Worm (Caenorhabditis elegans): ENCODE results near the gene iglr-2.

Gene iglr-2

ce11 chrIII:8325574-8326513 is 5.3 kb downstream of the iglr-2 start, which contains the start of gene ZC262.13 (continued):
- TF ChIP-seq egl-44 (GFP tag; IDR thresholded peaks at IDR 0.05) (0 out of 2 replicates have a peak, but pooled peaks have one; percentile 17), efl-1 (GFP tag; optimal IDR thresholded peaks at IDR 0.05) (no peak), zim-3 (tag; optimal IDR thresholded peaks at IDR 0.05) (no peak)

ce11 chrIII:8324412-8324811 is 6.7 kb downstream of the iglr-2 start, which contains the start of gene F10E9.12:
TSS of gene F10E9.12 (plus strand) at chrIII:8324542.
- TF ChIP-seq lsl-1 (GFP tag; optimal IDR thresholded peaks at IDR 0.05) (no peak), nhr-80 (tag; optimal IDR thresholded peaks at IDR 0.05) (peak; percentile 56), cebp-1 (GFP tag; IDR thresholded peaks at IDR 0.05) (no peak), cebp-1 (tag; optimal IDR thresholded peaks at IDR 0.05) (peak; percentile 30), tbp1 (GFP tag; optimal IDR thresholded peaks at IDR 0.05) (peak; percentile 2), F33H1.4 (GFP tag; IDR thresholded peaks at IDR 0.05) (no peak)

ce11 chrIII:8322645-8323213 is 8.4 kb downstream of the iglr-2 start, which contains the start of gene F10E9.1:
TSS of gene F10E9.1 (plus strand) at chrIII:8323163.
- no peak for TF ChIP-seq F57C9.4 (tag; optimal IDR thresholded peaks at IDR 0.05)
- TF ChIP-seq egl-44 (GFP tag; IDR thresholded peaks at IDR 0.05), result no peak
- TF ChIP-seq sea-2 (GFP tag; IDR thresholded peaks at IDR 0.05), result no peak
- no peak for TF ChIP-seq sptf-2 (GFP tag; optimal IDR thresholded peaks at IDR 0.05)
- TF ChIP-seq pha-4 (tag; optimal IDR thresholded peaks at IDR 0.05), result no peak
- no peak for TF ChIP-seq egrh-3 (GFP tag; IDR thresholded peaks at IDR 0.05)
- TF ChIP-seq efl-1 (GFP tag; optimal IDR thresholded peaks at IDR 0.05), result no peak
- TF ChIP-seq nfya-1 (tag; optimal IDR thresholded peaks at IDR 0.05; ENCODE audit: borderline replicate concordance, insufficient read depth), result no peak
- no peak for TF ChIP-seq D2030.7 (GFP tag; IDR thresholded peaks at IDR 0.05)
- no peak for TF ChIP-seq madf-6 (GFP tag; IDR thresholded peaks at IDR 0.05)
- no peak for TF ChIP-seq zim-3 (tag; optimal IDR thresholded peaks at IDR 0.05)
- TF ChIP-seq ceh-79 (tag; optimal IDR thresholded peaks at IDR 0.05), result no peak

ce11 chrIII:8321225-8321624 is 9.9 kb downstream of the iglr-2 start:
- TF ChIP-seq sea-2 (GFP tag; IDR thresholded peaks at IDR 0.05), result no peak
- no peak for TF ChIP-seq nhr-27 (tag; optimal IDR thresholded peaks at IDR 0.05)
- TF ChIP-seq T07F8.4 (tag; optimal IDR thresholded peaks at IDR 0.05), result no peak
- no peak for TF ChIP-seq ccch-3 (GFP tag; optimal IDR thresholded peaks at IDR 0.05)
- no peak for TF ChIP-seq madf-10 (tag; optimal IDR thresholded peaks at IDR 0.05)
- no peak for TF ChIP-seq efl-1 (GFP tag; optimal IDR thresholded peaks at IDR 0.05)

ce11 chrIII:8320183-8320582 is 10.9 kb downstream of the iglr-2 start, which contains the start of gene F10E9.10:
TSS of gene F10E9.10 (minus strand) at chrIII:8320283.
- TF ChIP-seq ZK185.1 (tag; optimal IDR thresholded peaks at IDR 0.05; ENCODE audit: poor library complexity, severe bottlenecking) (no peak), lin-54 (GFP tag; optimal IDR thresholded peaks at IDR 0.05) (no peak), F52B5.7 (tag; optimal IDR thresholded peaks at IDR 0.05) (no peak), nhr-120 (GFP tag; IDR thresholded peaks at IDR 0.05) (no peak), let-526 (GFP tag; IDR thresholded peaks at IDR 0.05) (no peak), F57C9.4 (tag; optimal IDR thresholded peaks at IDR 0.05) (no peak), F37B4.10 (GFP tag; IDR thresholded peaks at IDR 0.05) (no peak), ztf-6 (GFP tag; IDR thresholded peaks at IDR 0.05) (no peak), aptf-3 (GFP tag; IDR thresholded peaks at IDR 0.05) (no peak), lag-1 (GFP tag; IDR thresholded peaks at IDR 0.05) (no peak), lin-26 (GFP tag; IDR thresholded peaks at IDR 0.05) (no peak), Y53F4B.3 (GFP tag; IDR thresholded peaks at IDR 0.05) (no peak), athp-1 (tag; optimal IDR thresholded peaks at IDR 0.05) (no peak), die-1 (tag; optimal IDR thresholded peaks at IDR 0.05) (no peak), cebp-1 (GFP tag; IDR thresholded peaks at IDR 0.05) (no peak), cebp-1 (tag; optimal IDR thresholded peaks at IDR 0.05) (no peak), somi-1 (GFP tag; optimal IDR thresholded peaks at IDR 0.05) (no peak), F10E7.11 (tag; optimal IDR thresholded peaks at IDR 0.05) (no peak)

Data from whole organism, young adult.